Worm (Caenorhabditis elegans): Measurements from ENCODE around the gene C06G1.1.

- TF ChIP-seq ztf-23 (GFP tag; IDR thresholded peaks at IDR 0.05) (peak; percentile 75; the same call in 1 of the 2 replicates), cog-1 (tag; optimal IDR thresholded peaks at IDR 0.05) (peak; percentile 95), med-1 (GFP tag; optimal IDR thresholded peaks at IDR 0.05; ENCODE audit: insufficient read depth) (no peak), tab-1 (GFP tag; IDR thresholded peaks at IDR 0.05) (peak; percentile 33; the same call in 1 of the 2 replicates), T22C8.4 (GFP tag; IDR thresholded peaks at IDR 0.05) (peak; percentile 98), ztf-29 (GFP tag; IDR thresholded peaks at IDR 0.05) (peak; percentile 57; the same call in 1 of the 2 replicates), ref-1 (GFP tag; conservative IDR thresholded peaks at IDR 0.05) (peak; percentile 47; the same call in 1 of the 2 replicates), flt-1 (GFP tag; IDR thresholded peaks at IDR 0.05) (peak; percentile 89)
Observed at ce11 chrX:16681910-16682493, 48.9 kb downstream of the C06G1.1 start.
